Fruit fly (Drosophila melanogaster) whole organism, embryonic: ENCODE measurements around the gene Cog1.

Experiments used
- CG10209 ChIP-seq: fragments of 200-800 bp; sonication (Bioruptor generic); optimal IDR thresholded peaks from 3 replicates; lab custom pipeline; 2017; ENCODE audit warnings: missing biosample characterization, mild to moderate bottlenecking, missing genetic modification characterization, missing genetic modification reagents
- CG1024 ChIP-seq: fragments of 200-800 bp; sonication (Bioruptor generic); IDR thresholded peaks from 2 replicates; pipeline ENCODE4 v1.3.6; 2022; ENCODE audit warnings: missing biosample characterization, missing genetic modification characterization
- CG10462 ChIP-seq: fragments of 200-800 bp; sonication (Bioruptor generic); optimal IDR thresholded peaks from 2 replicates; lab custom pipeline; 2016; ENCODE audit warnings: missing biosample characterization, missing genetic modification characterization
- CG10565 ChIP-seq: fragments of 200-800 bp; sonication (Bioruptor generic); optimal IDR thresholded peaks from 3 replicates; lab custom pipeline; 2016; ENCODE audit warnings: missing biosample characterization, mild to moderate bottlenecking, missing genetic modification characterization
- CG11093 ChIP-seq: fragments of 200-800 bp; sonication (Bioruptor generic); IDR thresholded peaks from 3 replicates; pipeline ENCODE4 v1.3.6; 2022; ENCODE audit warnings: missing biosample characterization, missing genetic modification characterization
- CG11247 ChIP-seq: fragments of 200-800 bp; sonication (Bioruptor generic); IDR thresholded peaks from 2 replicates; pipeline ENCODE4 v1.3.6; 2022; ENCODE audit warnings: missing biosample characterization, missing genetic modification characterization
- CG11696 ChIP-seq: fragments of 200-800 bp; sonication (Bioruptor generic); IDR thresholded peaks from 2 replicates; pipeline ENCODE4 v1.3.6; 2022; ENCODE audit warnings: missing biosample characterization, missing genetic modification characterization
- CG1233 ChIP-seq: fragments of 200-800 bp; sonication (Bioruptor generic); optimal IDR thresholded peaks from 4 replicates; lab custom pipeline; 2018; ENCODE audit warnings: missing biosample characterization, mild to moderate bottlenecking, missing genetic modification characterization
- CG13775 ChIP-seq: fragments of 200-800 bp; sonication (Bioruptor generic); optimal IDR thresholded peaks from 3 replicates; lab custom pipeline; 2017; ENCODE audit warnings: missing biosample characterization, mild to moderate bottlenecking, missing genetic modification characterization
- CG14710 ChIP-seq: fragments of 200-800 bp; sonication (Bioruptor generic); optimal IDR thresholded peaks from 3 replicates; lab custom pipeline; 2019; ENCODE audit warnings: missing biosample characterization, mild to moderate bottlenecking, missing genetic modification characterization, moderate library complexity
- CG1603 ChIP-seq: fragments of 200-800 bp; sonication (Bioruptor generic); optimal IDR thresholded peaks from 2 replicates; lab custom pipeline; 2019; ENCODE audit warnings: missing biosample characterization, mild to moderate bottlenecking, missing genetic modification characterization, moderate library complexity
- CG17612 ChIP-seq: fragments of 200-800 bp; sonication (Bioruptor generic); IDR thresholded peaks from 2 replicates; pipeline ENCODE4 v1.3.6; 2022; ENCODE audit warnings: missing biosample characterization, missing genetic modification characterization
- CG2199 ChIP-seq: fragments of 200-800 bp; sonication (Bioruptor generic); IDR thresholded peaks from 3 replicates; pipeline ENCODE4 v1.3.6; 2022; ENCODE audit warnings: missing biosample characterization, missing genetic modification characterization
- CG30020 ChIP-seq: fragments of 200-800 bp; optimal IDR thresholded peaks from 2 replicates; lab custom pipeline; 2019; ENCODE audit warnings: missing biosample characterization, mild to moderate bottlenecking, missing genetic modification characterization, moderate library complexity
- CG32532 ChIP-seq: fragments of 200-800 bp; sonication (Bioruptor generic); IDR thresholded peaks from 2 replicates; pipeline ENCODE4 v1.3.6; 2022; ENCODE audit warnings: missing biosample characterization, missing genetic modification characterization
- CG3726 ChIP-seq: fragments of 200-800 bp; sonication (Bioruptor generic); IDR thresholded peaks from 3 replicates; pipeline ENCODE4, ENCODE4 v1.3.6; 2022; ENCODE audit warnings: missing biosample characterization, missing genetic modification characterization
- CG3847 ChIP-seq: fragments of 200-800 bp; sonication (Bioruptor generic); IDR thresholded peaks from 2 replicates; pipeline ENCODE4 v1.3.6; 2022; ENCODE audit warnings: missing biosample characterization, missing genetic modification characterization
- CG4360 ChIP-seq: fragments of 200-800 bp; sonication (Bioruptor generic); IDR thresholded peaks from 2 replicates; pipeline ENCODE4 v1.3.6; 2022; ENCODE audit warnings: missing biosample characterization, missing genetic modification characterization
- CG6175 ChIP-seq: fragments of 200-800 bp; sonication (Bioruptor generic); IDR thresholded peaks from 3 replicates; pipeline ENCODE4 v1.3.6; 2022; ENCODE audit warnings: missing biosample characterization, missing genetic modification characterization
- CG6689 ChIP-seq: fragments of 200-800 bp; sonication (Bioruptor generic); IDR thresholded peaks from 2 replicates; pipeline ENCODE4 v1.3.6; 2022; ENCODE audit warnings: missing biosample characterization, missing genetic modification characterization
- CG6765 ChIP-seq: fragments of 200-800 bp; sonication (Bioruptor generic); optimal IDR thresholded peaks from 3 replicates; lab custom pipeline; 2017; ENCODE audit warnings: missing biosample characterization, mild to moderate bottlenecking, missing genetic modification characterization
- CG6791 ChIP-seq: fragments of 200-800 bp; sonication (Bioruptor generic); IDR thresholded peaks from 3 replicates; pipeline ENCODE4 v1.3.6; 2022; ENCODE audit warnings: missing biosample characterization, missing genetic modification characterization; ENCODE audit not compliant: partially characterized antibody
- CG8944 ChIP-seq: fragments of 200-800 bp; sonication (Bioruptor generic); optimal IDR thresholded peaks from 3 replicates; lab custom pipeline; 2016; ENCODE audit warnings: missing biosample characterization, missing genetic modification characterization
- CG9727 ChIP-seq: fragments of 200-800 bp; sonication (Bioruptor generic); optimal IDR thresholded peaks from 3 replicates; lab custom pipeline; 2017; ENCODE audit warnings: missing biosample characterization, mild to moderate bottlenecking, missing genetic modification characterization
- D19A ChIP-seq: fragments of 200-800 bp; optimal IDR thresholded peaks from 3 replicates; lab custom pipeline; 2019; ENCODE audit warnings: missing biosample characterization, mild to moderate bottlenecking, missing genetic modification characterization, moderate library complexity
- Dad ChIP-seq: fragments of 200-800 bp; sonication (Bioruptor generic); optimal IDR thresholded peaks from 3 replicates; lab custom pipeline; 2016; ENCODE audit warnings: missing biosample characterization, missing genetic modification characterization
- Dip2 ChIP-seq: fragments of 200-800 bp; sonication (Bioruptor generic); IDR thresholded peaks from 2 replicates; pipeline ENCODE4 v1.3.6; 2022; ENCODE audit warnings: missing biosample characterization, missing genetic modification characterization
- E2f1 ChIP-seq: fragments of 200-800 bp; sonication (Bioruptor generic); IDR thresholded peaks from 2 replicates; pipeline ENCODE4 v1.3.6; 2022; ENCODE audit warnings: missing biosample characterization, missing genetic modification characterization
- Eip74EF ChIP-seq, 2 experiments: fragments of 200-800 bp in 1 of 2; fragments of >200 bp in 1 of 2; sonication (Bioruptor generic) in 1 of 2; optimal IDR thresholded peaks; 2 replicates each; lab custom pipeline; 2017 to 2019; ENCODE audit warnings: missing biosample characterization in 2 of 2, missing genetic modification characterization in 2 of 2, mild to moderate bottlenecking in 1 of 2, moderate library complexity in 1 of 2
- Gug ChIP-seq: fragments of 200-800 bp; sonication (Bioruptor generic); IDR thresholded peaks from 4 replicates; pipeline ENCODE4 v1.3.6; 2022; ENCODE audit warnings: missing biosample characterization, missing genetic modification characterization
- HLHmδ ChIP-seq: fragments of 200-800 bp; sonication (Bioruptor generic); optimal IDR thresholded peaks from 2 replicates; lab custom pipeline; 2018; ENCODE audit warnings: missing biosample characterization, mild to moderate bottlenecking, missing genetic modification characterization, moderate library complexity
- Hmx ChIP-seq: fragments of 200-800 bp; sonication (Bioruptor generic); optimal IDR thresholded peaks from 2 replicates; lab custom pipeline; 2016; ENCODE audit warnings: missing biosample characterization, missing genetic modification characterization
- Hsf ChIP-seq: fragments of 200-800 bp; sonication (Bioruptor generic); optimal IDR thresholded peaks from 3 replicates; lab custom pipeline; 2016; ENCODE audit warnings: missing biosample characterization, missing genetic modification characterization
- NFAT ChIP-seq: fragments of 200-800 bp; sonication (Bioruptor generic); IDR thresholded peaks from 2 replicates; pipeline ENCODE4 v1.3.6; 2022; ENCODE audit warnings: missing biosample characterization, missing genetic modification characterization
- Nf-YC ChIP-seq: fragments of 200-800 bp; optimal IDR thresholded peaks from 3 replicates; lab custom pipeline; 2019; ENCODE audit warnings: missing biosample characterization, mild to moderate bottlenecking, missing genetic modification characterization, moderate library complexity
- Pdp1 ChIP-seq, 2 experiments: fragments of 200-800 bp; sonication (Bioruptor generic); optimal IDR thresholded peaks; 3 replicates each; lab custom pipeline; 2016; ENCODE audit warnings: missing biosample characterization in 2 of 2, missing genetic modification characterization in 2 of 2, mild to moderate bottlenecking in 1 of 2, moderate library complexity in 1 of 2
- abd-A ChIP-seq: fragments of 200-800 bp; sonication (Bioruptor generic); optimal IDR thresholded peaks from 3 replicates; lab custom pipeline; 2019; ENCODE audit warnings: missing biosample characterization, mild to moderate bottlenecking, missing genetic modification characterization, moderate library complexity
- ac ChIP-seq: fragments of 200-800 bp; sonication (Bioruptor generic); optimal IDR thresholded peaks from 3 replicates; lab custom pipeline; 2017; ENCODE audit warnings: missing biosample characterization, mild to moderate bottlenecking, missing genetic modification characterization
- chn ChIP-seq: fragments of 200-800 bp; sonication (Bioruptor generic); optimal IDR thresholded peaks from 2 replicates; lab custom pipeline; 2016; ENCODE audit warnings: missing biosample characterization, missing genetic modification characterization
- croc ChIP-seq: fragments of 200-800 bp; sonication (Bioruptor generic); conservative IDR thresholded peaks from 3 replicates; pipeline ENCODE4 v1.3.6; 2022; ENCODE audit warnings: missing biosample characterization, missing genetic modification characterization
- dm ChIP-seq: fragments of 200-800 bp; sonication (Bioruptor generic); optimal IDR thresholded peaks from 3 replicates; lab custom pipeline; 2016; ENCODE audit warnings: missing biosample characterization, missing genetic modification characterization
- ems ChIP-seq: fragments of 200-800 bp; sonication (Bioruptor generic); optimal IDR thresholded peaks from 3 replicates; lab custom pipeline; 2016; ENCODE audit warnings: missing biosample characterization, missing genetic modification characterization
- eyg ChIP-seq: fragments of 200-800 bp; sonication (Bioruptor generic); optimal IDR thresholded peaks from 3 replicates; lab custom pipeline; 2016; ENCODE audit warnings: missing biosample characterization, missing genetic modification characterization
- fd96Cb ChIP-seq: fragments of 200-800 bp; sonication (Bioruptor generic); optimal IDR thresholded peaks from 2 replicates; lab custom pipeline; 2018; ENCODE audit warnings: missing biosample characterization, mild to moderate bottlenecking, missing genetic modification characterization, moderate library complexity
- klu ChIP-seq: fragments of 200-800 bp; sonication (Bioruptor generic); IDR thresholded peaks from 2 replicates; pipeline ENCODE4 v1.3.6; 2022; ENCODE audit warnings: missing biosample characterization, missing genetic modification characterization
- lilli ChIP-seq: fragments of 200-800 bp; sonication (Bioruptor generic); optimal IDR thresholded peaks from 3 replicates; lab custom pipeline; 2016; ENCODE audit warnings: missing biosample characterization, missing genetic modification characterization
- nau ChIP-seq: fragments of 200-800 bp; sonication (Bioruptor generic); optimal IDR thresholded peaks from 3 replicates; lab custom pipeline; 2017; ENCODE audit warnings: missing biosample characterization, mild to moderate bottlenecking, missing genetic modification characterization, missing genetic modification reagents
- psq ChIP-seq: fragments of 200-800 bp; sonication (Bioruptor generic); optimal IDR thresholded peaks from 2 replicates; lab custom pipeline; 2017; ENCODE audit warnings: missing biosample characterization, missing genetic modification characterization
- sna ChIP-seq: fragments of 200-800 bp; sonication (Bioruptor generic); IDR thresholded peaks from 2 replicates; pipeline ENCODE4 v1.3.6; 2022; ENCODE audit warnings: missing biosample characterization, missing genetic modification characterization; ENCODE audit not compliant: partially characterized antibody
- sob ChIP-seq: fragments of 200-800 bp; sonication (Bioruptor generic); IDR thresholded peaks from 2 replicates; pipeline ENCODE4 v1.3.6; 2022; ENCODE audit warnings: missing biosample characterization, missing genetic modification characterization
- wek ChIP-seq: fragments of 200-800 bp; sonication (Bioruptor generic); optimal IDR thresholded peaks from 3 replicates; lab custom pipeline; 2018; ENCODE audit warnings: missing biosample characterization, mild to moderate bottlenecking, missing genetic modification characterization, moderate library complexity
- zfh2 ChIP-seq: fragments of 200-800 bp; sonication (Bioruptor generic); optimal IDR thresholded peaks from 2 replicates; lab custom pipeline; 2016; ENCODE audit warnings: missing biosample characterization, missing genetic modification characterization

Cog1 gene

dm6 chr3R:12222093-12222492, 2.6 kb upstream of the Cog1 start, which contains the start of gene Rsbp15 (continued):
- TF ChIP-seq Pdp1 (GFP tag; optimal IDR thresholded peaks at IDR 0.05; lab: Kevin White, UChicago) (no peak), Eip74EF (GFP tag; optimal IDR thresholded peaks at IDR 0.05; lab: Kevin White, UChicago) (no peak), CG14710 (tag; lab: Kevin White, UChicago) (no peak), CG11696 (no peak), CG9727 (GFP tag; lab: Kevin White, UChicago) (no peak), klu (no peak), nau (GFP tag; lab: Kevin White, UChicago) (no peak), Dip2 (peak; percentile 97), eyg (GFP tag; lab: Kevin White, UChicago) (no peak), zfh2 (GFP tag; lab: Kevin White, UChicago) (no peak), Dad (GFP tag; lab: Kevin White, UChicago) (no peak), CG13775 (GFP tag; lab: Kevin White, UChicago) (no peak), HLHmδ (GFP tag; lab: Kevin White, UChicago) (no peak), E2f1 (no peak), sob (0 out of 2 replicates have a peak, but pooled peaks have one; percentile 16), wek (GFP tag; lab: Kevin White, UChicago) (no peak), CG6689 (GFP tag; lab: Robert Waterston, UW) (no peak), abd-A (tag; lab: Kevin White, UChicago) (no peak), psq (no peak), CG11093 (GFP tag; lab: Robert Waterston, UW) (no peak), CG32532 (peak; percentile 6; the same call in 1 of the 2 replicates), CG1233 (GFP tag; lab: Kevin White, UChicago) (no peak), D19A (tag; lab: Kevin White, UChicago) (no peak), CG10462 (no peak), CG6765 (GFP tag; lab: Kevin White, UChicago) (no peak), Hmx (no peak), fd96Cb (tag; lab: Kevin White, UChicago) (no peak), sna (GFP tag; lab: Robert Waterston, UW) (no peak), CG3726 (GFP tag; lab: Robert Waterston, UW) (no peak), chn (GFP tag; lab: Kevin White, UChicago) (no peak), CG8944 (GFP tag; lab: Kevin White, UChicago) (no peak), CG1024 (GFP tag; lab: Robert Waterston, UW) (no peak), CG2199 (peak; percentile 65; the same call in 2 of the 3 replicates), CG30020 (tag; lab: Kevin White, UChicago) (no peak), ac (GFP tag; lab: Kevin White, UChicago) (no peak), ems (GFP tag; lab: Kevin White, UChicago) (no peak), CG6175 (no peak), CG4360 (no peak), CG11247 (GFP tag; lab: Robert Waterston, UW) (peak; percentile 8; the same call in 1 of the 2 replicates), CG10565 (no peak), CG1603 (tag; lab: Kevin White, UChicago) (no peak), Gug (GFP tag; lab: Robert Waterston, UW) (no peak), CG17612 (GFP tag; lab: Robert Waterston, UW) (no peak), dm (GFP tag; lab: Kevin White, UChicago) (no peak), CG10209 (GFP tag; lab: Kevin White, UChicago) (no peak), Nf-YC (no peak), NFAT (peak; percentile 43; the same call in 1 of the 2 replicates), CG3847 (no peak), CG6791 (GFP tag; lab: Robert Waterston, UW) (peak; percentile 45; the same call in 2 of the 3 replicates), croc (no peak), Hsf (GFP tag; lab: Kevin White, UChicago) (no peak), lilli (GFP tag; lab: Kevin White, UChicago) (no peak)
